Fruit fly (Drosophila melanogaster) Kc167 (cell line): ENCODE data around the gene Ptp61F.

Experiments used
- h ChIP-seq: fragments of >200 bp; optimal IDR thresholded peaks from 3 replicates; lab custom pipeline; 2018; ENCODE audit warnings: missing external identifiers
- psq ChIP-seq: fragments of >200 bp; optimal IDR thresholded peaks from 2 replicates; lab custom pipeline; 2017; ENCODE audit warnings: missing external identifiers

dm6 chr3L:1518715-1519603 lies 43.9 kb upstream of the Ptp61F start:
- TF ChIP-seq h (lab: Kevin White, UChicago) (no peak), psq (lab: Kevin White, UChicago) (no peak)
